Worm (Caenorhabditis elegans): Measurements from ENCODE around the gene enri-2.

Gene enri-2

ce11 chrX:14500422-14501058, 45.1 kb upstream of the enri-2 start:
- TF ChIP-seq elt-2 (tag; optimal IDR thresholded peaks at IDR 0.05) (peak; percentile 95), lin-39 (tag; optimal IDR thresholded peaks at IDR 0.05) (peak; percentile 58), nhr-85 (tag) (peak; percentile 98), nhr-19 (GFP tag; conservative IDR thresholded peaks at IDR 0.05) (peak; percentile 7; the same call in 1 of the 2 replicates), zag-1 (tag; optimal IDR thresholded peaks at IDR 0.05) (no peak), nhr-90 (tag; optimal IDR thresholded peaks at IDR 0.05; ENCODE audit: poor library complexity) (peak; percentile 54), rnt-1 (tag; optimal IDR thresholded peaks at IDR 0.05) (peak; percentile 46), efl-1 (optimal IDR thresholded peaks at IDR 0.05) (no peak), efl-1 (GFP tag; optimal IDR thresholded peaks at IDR 0.05 in 1 of 2) (no peak), elt-3 (tag; optimal IDR thresholded peaks at IDR 0.05) (peak in 4 of 6 experiments; percentile 8 to 39 (median 14)), lin-35 (GFP tag; optimal IDR thresholded peaks at IDR 0.05) (peak; percentile 8 to 31), snu-23 (GFP tag; optimal IDR thresholded peaks at IDR 0.05) (peak; percentile 35), blmp-1 (tag; optimal IDR thresholded peaks at IDR 0.05) (peak; percentile 76), pax-3 (tag; optimal IDR thresholded peaks at IDR 0.05) (peak; percentile 23), efl-3 (GFP tag; optimal IDR thresholded peaks at IDR 0.05) (peak; percentile 62), irx-1 (tag; optimal IDR thresholded peaks at IDR 0.05) (peak; percentile 54), dsc-1 (tag; optimal IDR thresholded peaks at IDR 0.05) (no peak), unc-86 (tag; optimal IDR thresholded peaks at IDR 0.05) (no peak), lsy-2 (tag; optimal IDR thresholded peaks at IDR 0.05) (peak in 1 of 2 experiments; percentile 10), grh-1 (GFP tag; IDR thresholded peaks at IDR 0.05) (peak; percentile 96), sox-4 (tag; optimal IDR thresholded peaks at IDR 0.05) (no peak), nhr-71 (tag; optimal IDR thresholded peaks at IDR 0.05) (peak; percentile 69), nhr-20 (tag; optimal IDR thresholded peaks at IDR 0.05) (peak; percentile 72), nhr-12 (tag; optimal IDR thresholded peaks at IDR 0.05) (no peak), unc-30 (tag; optimal IDR thresholded peaks at IDR 0.05) (no peak), zip-4 (GFP tag; optimal IDR thresholded peaks at IDR 0.05) (no peak), lin-14 (GFP tag; optimal IDR thresholded peaks at IDR 0.05) (peak; percentile 70), dpl-1 (GFP tag; optimal IDR thresholded peaks at IDR 0.05) (no peak), F16B12.6 (tag; optimal IDR thresholded peaks at IDR 0.05) (no peak), nhr-47 (tag; optimal IDR thresholded peaks at IDR 0.05) (peak; percentile 45)

ce11 chrX:14502116-14502587, 43.5 kb upstream of the enri-2 start:
- TF ChIP-seq lin-13 (GFP tag; optimal IDR thresholded peaks at IDR 0.05) (peak; percentile 44), tlp-1 (tag; optimal IDR thresholded peaks at IDR 0.05) (peak; percentile 80), blmp-1 (tag; optimal IDR thresholded peaks at IDR 0.05) (peak; percentile 60), zip-4 (GFP tag; optimal IDR thresholded peaks at IDR 0.05) (no peak), lin-14 (GFP tag; optimal IDR thresholded peaks at IDR 0.05) (peak; percentile 76), nhr-19 (GFP tag; conservative IDR thresholded peaks at IDR 0.05) (peak; percentile 74), nhr-90 (tag; optimal IDR thresholded peaks at IDR 0.05; ENCODE audit: poor library complexity) (peak; percentile 86), jun-1 (tag; optimal IDR thresholded peaks at IDR 0.05) (peak; percentile 28), mep-1 (tag; optimal IDR thresholded peaks at IDR 0.05) (peak; percentile 56), mab-9 (GFP tag; IDR thresholded peaks at IDR 0.05) (0 out of 2 replicates have a peak, but pooled peaks have one; percentile 17), efl-1 (optimal IDR thresholded peaks at IDR 0.05) (peak in 1 of 2 experiments; percentile 12), efl-1 (GFP tag; optimal IDR thresholded peaks at IDR 0.05 in 1 of 2) (peak in 1 of 2 experiments; percentile 67), aha-1 (tag; optimal IDR thresholded peaks at IDR 0.05) (no peak), pqm-1 (tag; optimal IDR thresholded peaks at IDR 0.05) (peak; percentile 28), nhr-71 (tag; optimal IDR thresholded peaks at IDR 0.05) (peak; percentile 91), nhr-11 (tag; optimal IDR thresholded peaks at IDR 0.05) (no peak), fos-1 (tag; optimal IDR thresholded peaks at IDR 0.05) (peak; percentile 21), mdl-1 (tag; optimal IDR thresholded peaks at IDR 0.05) (peak in 1 of 2 experiments; percentile 78), dpl-1 (GFP tag; optimal IDR thresholded peaks at IDR 0.05) (peak in 2 of 3 experiments; percentile 8 to 14), elt-2 (tag; optimal IDR thresholded peaks at IDR 0.05) (peak; percentile 96), unc-130 (tag; optimal IDR thresholded peaks at IDR 0.05) (peak; percentile 36), lsy-2 (tag; optimal IDR thresholded peaks at IDR 0.05) (peak; percentile 46 to 48), elt-3 (tag; optimal IDR thresholded peaks at IDR 0.05) (peak in 5 of 6 experiments; percentile 2 to 93 (median 49)), lin-35 (GFP tag; optimal IDR thresholded peaks at IDR 0.05) (peak in 1 of 2 experiments; percentile 83), lir-3 (tag; optimal IDR thresholded peaks at IDR 0.05; ENCODE audit: poor library complexity) (peak; percentile 20), lin-15B (tag; optimal IDR thresholded peaks at IDR 0.05) (no peak), rnt-1 (tag; optimal IDR thresholded peaks at IDR 0.05) (peak; percentile 10), unc-98 (GFP tag; IDR thresholded peaks at IDR 0.05) (no peak), grh-1 (GFP tag; IDR thresholded peaks at IDR 0.05) (peak; percentile 71), nhr-85 (tag) (peak; percentile 98), snu-23 (GFP tag; optimal IDR thresholded peaks at IDR 0.05) (peak; percentile 71), nhr-20 (tag; optimal IDR thresholded peaks at IDR 0.05) (peak; percentile 92), dsc-1 (tag; optimal IDR thresholded peaks at IDR 0.05) (no peak), unc-86 (tag; optimal IDR thresholded peaks at IDR 0.05) (no peak), tbx-2 (tag; optimal IDR thresholded peaks at IDR 0.05) (peak; percentile 52), ceh-63 (GFP tag; optimal IDR thresholded peaks at IDR 0.05) (peak; percentile 19)

Data from whole organism, L1 larva.